Fruit fly (Drosophila melanogaster) whole organism, embryonic: ENCODE data around the gene Rpp14a.

ENCODE experiments used
- ATbp ChIP-seq: fragments of 200-800 bp; sonication (Bioruptor generic); optimal IDR thresholded peaks from 2 replicates; lab custom pipeline; 2017; ENCODE audit warnings: missing biosample characterization, mild to moderate bottlenecking, missing genetic modification characterization, missing genetic modification reagents
- Abd-B ChIP-seq: fragments of 200-800 bp; sonication (Bioruptor generic); optimal IDR thresholded peaks from 2 replicates; lab custom pipeline; 2018; ENCODE audit warnings: missing biosample characterization, mild to moderate bottlenecking, missing genetic modification characterization, moderate library complexity
- Asciz ChIP-seq: fragments of 200-800 bp; sonication (Bioruptor generic); optimal IDR thresholded peaks from 2 replicates; lab custom pipeline; 2017; ENCODE audit warnings: missing biosample characterization, mild to moderate bottlenecking, missing genetic modification characterization, missing genetic modification reagents
- BEAF-32 ChIP-seq: fragments of 200-800 bp; sonication (Bioruptor generic); optimal IDR thresholded peaks from 3 replicates; lab custom pipeline; 2017; ENCODE audit warnings: missing biosample characterization, missing genetic modification characterization, mild to moderate bottlenecking, moderate library complexity, missing genetic modification reagents
- CG10321 ChIP-seq: fragments of 200-800 bp; sonication (Bioruptor generic); IDR thresholded peaks from 2 replicates; pipeline ENCODE4 v1.3.6; 2022; ENCODE audit warnings: missing biosample characterization, missing genetic modification characterization
- CG10366 ChIP-seq: fragments of 200-800 bp; sonication (Bioruptor generic); IDR thresholded peaks from 2 replicates; pipeline ENCODE4 v1.3.6; 2022; ENCODE audit warnings: missing biosample characterization, missing genetic modification characterization
- CG12155 ChIP-seq: fragments of 200-800 bp; sonication (Bioruptor generic); optimal IDR thresholded peaks from 3 replicates; lab custom pipeline; 2016; ENCODE audit warnings: missing biosample characterization, missing genetic modification characterization
- CG12391 ChIP-seq: fragments of 200-800 bp; sonication (Bioruptor generic); optimal IDR thresholded peaks from 3 replicates; lab custom pipeline; 2018; ENCODE audit warnings: missing biosample characterization, mild to moderate bottlenecking, missing genetic modification characterization, moderate library complexity
- CG13296 ChIP-seq: fragments of 200-800 bp; sonication (Bioruptor generic); optimal IDR thresholded peaks from 3 replicates; lab custom pipeline; 2018; ENCODE audit warnings: missing biosample characterization, mild to moderate bottlenecking, missing genetic modification characterization
- CG15073 ChIP-seq: fragments of 200-800 bp; sonication (Bioruptor generic); optimal IDR thresholded peaks from 2 replicates; lab custom pipeline; 2016; ENCODE audit warnings: missing biosample characterization, missing genetic modification characterization
- CG17802 ChIP-seq: fragments of 200-800 bp; sonication (Bioruptor generic); optimal IDR thresholded peaks from 2 replicates; lab custom pipeline; 2018; ENCODE audit warnings: missing biosample characterization, mild to moderate bottlenecking, missing genetic modification characterization, moderate library complexity
- CG1792 ChIP-seq: fragments of 200-800 bp; sonication (Bioruptor generic); optimal IDR thresholded peaks from 2 replicates; lab custom pipeline; 2016; ENCODE audit warnings: missing biosample characterization, missing genetic modification characterization
- CG18262 ChIP-seq: fragments of 200-800 bp; optimal IDR thresholded peaks from 3 replicates; lab custom pipeline; 2019; ENCODE audit warnings: missing biosample characterization, mild to moderate bottlenecking, missing genetic modification characterization, moderate library complexity
- CG2116 ChIP-seq: fragments of 200-800 bp; sonication (Bioruptor generic); optimal IDR thresholded peaks from 3 replicates; lab custom pipeline; 2018; ENCODE audit warnings: missing biosample characterization, mild to moderate bottlenecking, missing genetic modification characterization
- CG3847 ChIP-seq: fragments of 200-800 bp; sonication (Bioruptor generic); IDR thresholded peaks from 2 replicates; pipeline ENCODE4 v1.3.6; 2022; ENCODE audit warnings: missing biosample characterization, missing genetic modification characterization
- CG4424 ChIP-seq: fragments of 200-800 bp; sonication (Bioruptor generic); optimal IDR thresholded peaks from 3 replicates; lab custom pipeline; 2016; ENCODE audit warnings: missing biosample characterization, missing genetic modification characterization
- CG6765 ChIP-seq: fragments of 200-800 bp; sonication (Bioruptor generic); optimal IDR thresholded peaks from 3 replicates; lab custom pipeline; 2017; ENCODE audit warnings: missing biosample characterization, mild to moderate bottlenecking, missing genetic modification characterization
- CG6791 ChIP-seq: fragments of 200-800 bp; sonication (Bioruptor generic); IDR thresholded peaks from 3 replicates; pipeline ENCODE4 v1.3.6; 2022; ENCODE audit warnings: missing biosample characterization, missing genetic modification characterization; ENCODE audit not compliant: partially characterized antibody
- CG7271 ChIP-seq: fragments of 200-800 bp; sonication (Bioruptor generic); optimal IDR thresholded peaks from 2 replicates; lab custom pipeline; 2018; ENCODE audit warnings: missing biosample characterization, mild to moderate bottlenecking, missing genetic modification characterization, moderate library complexity
- CG8924 ChIP-seq: fragments of 200-800 bp; optimal IDR thresholded peaks from 3 replicates; lab custom pipeline; 2019; ENCODE audit warnings: missing biosample characterization, mild to moderate bottlenecking, missing genetic modification characterization, moderate library complexity
- CoRest ChIP-seq: fragments of 200-800 bp; sonication (Bioruptor generic); optimal IDR thresholded peaks from 3 replicates; lab custom pipeline; 2018; ENCODE audit warnings: missing biosample characterization, mild to moderate bottlenecking, missing genetic modification characterization, moderate library complexity
- Drgx ChIP-seq: fragments of 200-800 bp; sonication (Bioruptor generic); IDR thresholded peaks from 2 replicates; pipeline ENCODE4 v1.3.6; 2022; ENCODE audit warnings: missing biosample characterization, missing genetic modification characterization
- Ets65A ChIP-seq: fragments of 200-800 bp; sonication (Bioruptor generic); peaks from one replicate; lab custom pipeline; 2016; ENCODE audit warnings: missing biosample characterization, missing genetic modification characterization
- Hey ChIP-seq: fragments of 200-800 bp; sonication (Bioruptor generic); optimal IDR thresholded peaks from 3 replicates; lab custom pipeline; 2018; ENCODE audit warnings: missing biosample characterization, mild to moderate bottlenecking, missing genetic modification characterization
- Hr3 ChIP-seq: fragments of 200-800 bp; sonication (Bioruptor generic); optimal IDR thresholded peaks from 3 replicates; lab custom pipeline; 2016; ENCODE audit warnings: missing biosample characterization, missing genetic modification characterization
- Hr78 ChIP-seq, 2 experiments: fragments of 200-800 bp in 1 of 2; fragments of >200 bp in 1 of 2; sonication (Bioruptor generic) in 1 of 2; optimal IDR thresholded peaks; 2 replicates each; lab custom pipeline; 2017 to 2019; ENCODE audit warnings: missing biosample characterization in 2 of 2, missing genetic modification characterization in 2 of 2, mild to moderate bottlenecking in 1 of 2, moderate library complexity in 1 of 2
- Med ChIP-seq: fragments of 200-800 bp; sonication (Bioruptor generic); peaks from one replicate; lab custom pipeline; 2016; ENCODE audit warnings: missing biosample characterization, missing genetic modification characterization, mild to moderate bottlenecking, inconsistent platforms, moderate library complexity
- NfI ChIP-seq: fragments of 200-800 bp; sonication (Bioruptor generic); optimal IDR thresholded peaks from 3 replicates; lab custom pipeline; 2018; ENCODE audit warnings: missing biosample characterization, mild to moderate bottlenecking, missing genetic modification characterization, moderate library complexity
- Poxn ChIP-seq: fragments of 200-800 bp; sonication (Bioruptor generic); IDR thresholded peaks from 2 replicates; pipeline ENCODE4 v1.3.6; 2022; ENCODE audit warnings: missing biosample characterization, missing genetic modification characterization
- Rx ChIP-seq: fragments of 200-800 bp; sonication (Bioruptor generic); IDR thresholded peaks from 2 replicates; pipeline ENCODE4 v1.3.6; 2022; ENCODE audit warnings: missing biosample characterization, missing genetic modification characterization
- Trl ChIP-seq, 3 experiments: fragments of >200 bp in 2 of 3; fragments of 200-800 bp in 1 of 3; sonication (Bioruptor generic) in 1 of 3; optimal IDR thresholded peaks; 2 replicates in 1 of 3; 3 replicates in 2 of 3; lab custom pipeline; 2016 to 2017; ENCODE audit warnings: missing biosample characterization in 1 of 3, missing genetic modification characterization in 1 of 3
- YL-1 ChIP-seq: fragments of 200-800 bp; sonication (Bioruptor generic); optimal IDR thresholded peaks from 3 replicates; lab custom pipeline; 2017; ENCODE audit warnings: missing biosample characterization, mild to moderate bottlenecking, missing genetic modification characterization
- bbx ChIP-seq: fragments of 200-800 bp; sonication (Bioruptor generic); IDR thresholded peaks from 2 replicates; pipeline ENCODE4 v1.3.6; 2022; ENCODE audit warnings: missing biosample characterization, missing genetic modification characterization; ENCODE audit not compliant: partially characterized antibody
- bcd ChIP-seq: fragments of 200-800 bp; sonication (Bioruptor generic); optimal IDR thresholded peaks from 2 replicates; lab custom pipeline; 2017; ENCODE audit warnings: missing biosample characterization, mild to moderate bottlenecking, missing genetic modification characterization
- chif ChIP-seq, 2 experiments: fragments of 200-800 bp; sonication (Bioruptor generic); optimal IDR thresholded peaks; 3 replicates each; lab custom pipeline; 2016; ENCODE audit warnings: missing biosample characterization in 2 of 2, missing genetic modification characterization in 2 of 2
- ci ChIP-seq: fragments of 200-800 bp; sonication (Bioruptor generic); IDR thresholded peaks from 3 replicates; pipeline ENCODE4 v1.3.6; 2022; ENCODE audit warnings: missing biosample characterization, missing genetic modification characterization
- crp ChIP-seq, 2 experiments: fragments of 200-800 bp; sonication (Bioruptor generic); optimal IDR thresholded peaks; 2 replicates in 1 of 2; 3 replicates in 1 of 2; lab custom pipeline; 2017; ENCODE audit warnings: missing biosample characterization in 2 of 2, missing genetic modification characterization in 2 of 2, mild to moderate bottlenecking in 1 of 2, moderate library complexity in 1 of 2
- cwo ChIP-seq: fragments of 200-800 bp; sonication (Bioruptor generic); optimal IDR thresholded peaks from 3 replicates; lab custom pipeline; 2017; ENCODE audit warnings: missing biosample characterization, missing genetic modification characterization, mild to moderate bottlenecking, moderate library complexity, missing genetic modification reagents
- gt ChIP-seq: fragments of 200-800 bp; sonication (Bioruptor generic); IDR thresholded peaks from 2 replicates; pipeline ENCODE4 v1.3.6; 2022; ENCODE audit warnings: missing biosample characterization, missing genetic modification characterization
- lmd ChIP-seq: fragments of 200-800 bp; sonication (Bioruptor generic); IDR thresholded peaks from 2 replicates; pipeline ENCODE4 v1.3.6; 2022; ENCODE audit warnings: missing biosample characterization, missing genetic modification characterization
- luna ChIP-seq: fragments of 200-800 bp; sonication (Bioruptor generic); optimal IDR thresholded peaks from 2 replicates; lab custom pipeline; 2016; ENCODE audit warnings: missing biosample characterization, missing genetic modification characterization
- nom ChIP-seq: fragments of 200-800 bp; sonication (Bioruptor generic); optimal IDR thresholded peaks from 2 replicates; lab custom pipeline; 2017; ENCODE audit warnings: missing biosample characterization, missing genetic modification characterization, mild to moderate bottlenecking, moderate library complexity, missing genetic modification reagents
- pita ChIP-seq: fragments of 200-800 bp; sonication (Bioruptor generic); optimal IDR thresholded peaks from 2 replicates; lab custom pipeline; 2017; ENCODE audit warnings: missing biosample characterization, mild to moderate bottlenecking, missing genetic modification characterization
- pzg ChIP-seq: fragments of 200-800 bp; sonication (Bioruptor generic); optimal IDR thresholded peaks from 3 replicates; lab custom pipeline; 2018; ENCODE audit warnings: missing biosample characterization, mild to moderate bottlenecking, missing genetic modification characterization, moderate library complexity
- stwl ChIP-seq: fragments of 200-800 bp; sonication (Bioruptor generic); optimal IDR thresholded peaks from 3 replicates; lab custom pipeline; 2018; ENCODE audit warnings: missing biosample characterization, mild to moderate bottlenecking, missing genetic modification characterization, moderate library complexity
- unc-4 ChIP-seq: fragments of 200-800 bp; sonication (Bioruptor generic); IDR thresholded peaks from 2 replicates; pipeline ENCODE4 v1.3.6; 2022; ENCODE audit warnings: missing biosample characterization, missing genetic modification characterization; ENCODE audit not compliant: partially characterized antibody
- wek ChIP-seq: fragments of 200-800 bp; sonication (Bioruptor generic); optimal IDR thresholded peaks from 3 replicates; lab custom pipeline; 2018; ENCODE audit warnings: missing biosample characterization, mild to moderate bottlenecking, missing genetic modification characterization, moderate library complexity

Gene Rpp14a

dm6 chr3R:30058057-30058868 lies 1.6 kb downstream of the Rpp14a start, which contains the start of gene sima (continued):
- peak; percentile 46 for TF ChIP-seq YL-1
- TF ChIP-seq wek (GFP tag; lab: Kevin White, UChicago): no peak
- peak; percentile 16 for TF ChIP-seq bcd (GFP tag; lab: Kevin White, UChicago)
- peak; percentile 41; the same call in 1 of the 2 replicates for TF ChIP-seq Drgx (GFP tag; lab: Robert Waterston, UW)
- peak; percentile 55 for TF ChIP-seq CG8924 (tag; lab: Kevin White, UChicago)
- TF ChIP-seq ci (GFP tag; lab: Robert Waterston, UW): peak; percentile 32; the same call in 1 of the 3 replicates
- peak; percentile 86 for TF ChIP-seq pzg (GFP tag; lab: Kevin White, UChicago)
- TF ChIP-seq Hey (tag; lab: Kevin White, UChicago): no peak
- TF ChIP-seq CoRest: peak; percentile 46
- peak; percentile 26; the same call in 1 of the 2 replicates for TF ChIP-seq CG3847
- TF ChIP-seq crp (GFP tag; optimal IDR thresholded peaks at IDR 0.05; lab: Kevin White, UChicago): peak in 1 of 2 experiments; percentile 64
- peak; percentile 10 for TF ChIP-seq CG4424 (GFP tag; lab: Kevin White, UChicago)
- TF ChIP-seq lmd (GFP tag; lab: Robert Waterston, UW): peak; percentile 31; the same call in 1 of the 2 replicates
- TF ChIP-seq Hr3: peak; percentile 9
- 0 out of 3 replicates have a peak, but pooled peaks have one; percentile 31 for TF ChIP-seq CG6791
- 0 out of 2 replicates have a peak, but pooled peaks have one; percentile 19 for TF ChIP-seq unc-4
- no peak for TF ChIP-seq Poxn
- peak; percentile 4 to 18 for TF ChIP-seq chif (GFP tag; optimal IDR thresholded peaks at IDR 0.05; lab: Kevin White, UChicago)
- TF ChIP-seq ATbp: no peak
- TF ChIP-seq CG6765 (GFP tag; lab: Kevin White, UChicago): peak; percentile 37
- TF ChIP-seq bbx (GFP tag; lab: Robert Waterston, UW): no peak
- TF ChIP-seq luna (GFP tag; lab: Kevin White, UChicago): peak; percentile 1
- TF ChIP-seq CG15073: no peak
- TF ChIP-seq CG13296 (GFP tag; lab: Kevin White, UChicago): peak; percentile 36
- TF ChIP-seq cwo (GFP tag; lab: Kevin White, UChicago): peak; percentile 43
- TF ChIP-seq CG10321 (GFP tag; lab: Robert Waterston, UW): no peak
- no peak for TF ChIP-seq Hr78 (GFP tag; optimal IDR thresholded peaks at IDR 0.05; lab: Kevin White, UChicago)
- TF ChIP-seq gt (GFP tag; lab: Robert Waterston, UW): no peak
- no peak for TF ChIP-seq Trl (optimal IDR thresholded peaks at IDR 0.05; lab: Kevin White, UChicago)
- TF ChIP-seq Trl (GFP tag; optimal IDR thresholded peaks at IDR 0.05; lab: Kevin White, UChicago): peak; percentile 35
- TF ChIP-seq CG17802 (tag; lab: Kevin White, UChicago): no peak
- TF ChIP-seq BEAF-32 (GFP tag; lab: Kevin White, UChicago): peak; percentile 39
- peak; percentile 83 for TF ChIP-seq Med (GFP tag; lab: Kevin White, UChicago)
- TF ChIP-seq CG1792 (GFP tag; lab: Kevin White, UChicago): peak; percentile 22
- no peak for TF ChIP-seq Asciz
- peak; percentile 34 for TF ChIP-seq CG2116 (GFP tag; lab: Kevin White, UChicago)
- no peak for TF ChIP-seq Rx (GFP tag; lab: Robert Waterston, UW)
- peak; percentile 38 for TF ChIP-seq CG12391
- TF ChIP-seq Abd-B: peak; percentile 43
- TF ChIP-seq pita (GFP tag; lab: Kevin White, UChicago): no peak
- no peak for TF ChIP-seq NfI (GFP tag; lab: Kevin White, UChicago)
- peak; percentile 65 for TF ChIP-seq stwl
- 0 out of 2 replicates have a peak, but pooled peaks have one; percentile 31 for TF ChIP-seq CG10366 (GFP tag; lab: Robert Waterston, UW)
- TF ChIP-seq CG12155 (GFP tag; lab: Kevin White, UChicago): peak; percentile 41
- TF ChIP-seq nom (GFP tag; lab: Kevin White, UChicago): peak; percentile 63
- TF ChIP-seq Ets65A: peak; percentile 86
- peak; percentile 14 for TF ChIP-seq CG7271 (tag; lab: Kevin White, UChicago)
- TF ChIP-seq CG18262 (tag; lab: Kevin White, UChicago): peak; percentile 23
